Worm (Caenorhabditis elegans): ENCODE measurements around the gene F01G10.6.
A peak's percentile ranks its signal among the peaks of the same experiment; 100 is the strongest.

- no peak for TF ChIP-seq F44E2.7 (GFP tag; IDR thresholded peaks at IDR 0.05)
- TF ChIP-seq nhr-28 (tag; optimal IDR thresholded peaks at IDR 0.05), result peak; percentile 58
These were observed 41.9 kb upstream of the F01G10.6 start, which contains the start of the genes nspd-7 and Y43C5A.2 for ce11 chrIV:10269137-10269933.

Measured in whole organism, L4 larva.